Worm (Caenorhabditis elegans) whole organism, L4 larva: ENCODE results near the gene ugt-22.

Source experiments
- T26A8.4 ChIP-seq: fragments of 200-800 bp; sonication (Bioruptor generic); IDR thresholded peaks from 2 replicates; pipeline ENCODE4 v1.3.6; 2022; ENCODE audit warnings: missing genetic modification characterization, missing compliant biosample characterization
- ama-1 ChIP-seq: fragments of 150-350 bp; optimal IDR thresholded peaks from 2 replicates; lab custom pipeline; 2014; ENCODE audit warnings: inconsistent platforms, mixed read lengths
- ceh-44 ChIP-seq: fragments of 200-800 bp; sonication (Bioruptor generic); IDR thresholded peaks from 2 replicates; pipeline ENCODE4 v1.3.6; 2022; ENCODE audit warnings: missing genetic modification reagents, missing genetic modification characterization, missing compliant biosample characterization
- dmd-8 ChIP-seq: fragments of 200-800 bp; sonication (Bioruptor generic); IDR thresholded peaks from 2 replicates; pipeline ENCODE4 v1.3.6; 2022; ENCODE audit warnings: missing genetic modification characterization, missing compliant biosample characterization
- dpl-1 ChIP-seq: fragments of 150-350 bp; optimal IDR thresholded peaks from 2 replicates; lab custom pipeline; 2014; ENCODE audit warnings: missing biosample characterization, missing genetic modification reagents, missing genetic modification characterization
- nhr-11 ChIP-seq: fragments of 150-350 bp; optimal IDR thresholded peaks from 2 replicates; lab custom pipeline; 2014; ENCODE audit warnings: missing biosample characterization, missing genetic modification characterization
- nhr-28 ChIP-seq: fragments of 150-350 bp; optimal IDR thresholded peaks from 2 replicates; lab custom pipeline; 2014; ENCODE audit warnings: missing biosample characterization, missing genetic modification characterization
- pha-4 ChIP-seq, 2 experiments: fragments of 150-350 bp in 1 of 2; fragments of 200-800 bp in 1 of 2; sonication (Bioruptor generic) in 1 of 2; IDR thresholded peaks in 1 of 2; optimal IDR thresholded peaks in 1 of 2; 2 replicates each; pipeline versions ENCODE4 v1.3.6 to Lab custom; 2014 to 2022; ENCODE audit warnings: missing genetic modification characterization in 2 of 2, missing genetic modification reagents in 2 of 2, missing biosample characterization in 1 of 2, missing compliant biosample characterization in 1 of 2
- tra-1 ChIP-seq: fragments of 200-800 bp; sonication (Bioruptor generic); IDR thresholded peaks from 2 replicates; pipeline ENCODE4 v1.3.6; 2022; ENCODE audit warnings: missing genetic modification reagents, missing genetic modification characterization, missing compliant biosample characterization
- zag-1 ChIP-seq: fragments of 150-350 bp; optimal IDR thresholded peaks from 2 replicates; lab custom pipeline; 2014; ENCODE audit warnings: missing biosample characterization, missing genetic modification characterization
- zip-11 ChIP-seq: fragments of 200-800 bp; sonication (Bioruptor generic); IDR thresholded peaks from 2 replicates; pipeline ENCODE4 v1.3.6; 2022; ENCODE audit warnings: missing genetic modification characterization, missing compliant biosample characterization

DNA sequence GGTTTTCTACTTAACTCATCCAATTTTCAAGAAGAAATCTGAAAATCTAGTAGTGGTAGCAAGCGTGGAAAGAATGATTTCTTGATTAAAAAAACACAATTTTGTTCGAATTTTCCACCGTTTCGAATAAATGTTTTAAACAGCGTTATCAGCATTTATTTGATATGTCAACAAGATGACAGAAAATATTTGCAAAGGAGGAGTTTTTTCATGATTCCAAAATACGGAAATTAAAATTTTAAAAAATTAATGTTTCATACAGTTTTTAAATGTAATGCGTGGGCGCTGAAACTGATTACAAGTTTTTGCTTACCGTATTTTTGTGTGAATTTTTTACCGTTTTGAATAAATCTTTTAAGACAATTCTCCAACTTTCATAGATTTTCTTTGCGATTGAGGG, 6.4 kb upstream of the ugt-22 start:
- no peak for TF ChIP-seq pha-4 (GFP tag; IDR thresholded peaks at IDR 0.05; lab: Robert Waterston, UW)
- TF ChIP-seq pha-4 (tag; optimal IDR thresholded peaks at IDR 0.05; lab: Kevin White, UChicago), result no peak
- TF ChIP-seq T26A8.4 (GFP tag; lab: Robert Waterston, UW), result no peak
- TF ChIP-seq nhr-11 (tag; lab: Kevin White, UChicago), result no peak
- no peak for TF ChIP-seq dmd-8 (GFP tag; lab: Robert Waterston, UW)
- no peak for TF ChIP-seq zag-1
- no peak for TF ChIP-seq ama-1 (lab: Kevin White, UChicago)
- no peak for TF ChIP-seq nhr-28 (tag; lab: Kevin White, UChicago)
- no peak for TF ChIP-seq ceh-44
- TF ChIP-seq zip-11 (GFP tag; lab: Robert Waterston, UW), result no peak
- TF ChIP-seq tra-1 (GFP tag; lab: Robert Waterston, UW), result no peak
- no peak for TF ChIP-seq dpl-1 (GFP tag; lab: Kevin White, UChicago)
